Worm (Caenorhabditis elegans) whole organism, L4/young adult: Measurements from ENCODE around the gene Y34B4A.10.

Experiments used
- W03F9.2 ChIP-seq: fragments of 150-350 bp; optimal IDR thresholded peaks from 2 replicates; lab custom pipeline; 2014; ENCODE audit warnings: missing biosample characterization, missing genetic modification characterization
- dao-5 ChIP-seq: sonication (generic microtip); optimal IDR thresholded peaks from 2 replicates; lab custom pipeline; 2016; ENCODE audit warnings: missing genotype, missing genetic modification characterization, moderate library complexity, missing compliant biosample characterization
- him-1 ChIP-seq: sonication (generic microtip); optimal IDR thresholded peaks from 2 replicates; lab custom pipeline; 2016; ENCODE audit warnings: missing genotype, missing genetic modification reagents, missing genetic modification characterization, missing compliant biosample characterization

DNA sequence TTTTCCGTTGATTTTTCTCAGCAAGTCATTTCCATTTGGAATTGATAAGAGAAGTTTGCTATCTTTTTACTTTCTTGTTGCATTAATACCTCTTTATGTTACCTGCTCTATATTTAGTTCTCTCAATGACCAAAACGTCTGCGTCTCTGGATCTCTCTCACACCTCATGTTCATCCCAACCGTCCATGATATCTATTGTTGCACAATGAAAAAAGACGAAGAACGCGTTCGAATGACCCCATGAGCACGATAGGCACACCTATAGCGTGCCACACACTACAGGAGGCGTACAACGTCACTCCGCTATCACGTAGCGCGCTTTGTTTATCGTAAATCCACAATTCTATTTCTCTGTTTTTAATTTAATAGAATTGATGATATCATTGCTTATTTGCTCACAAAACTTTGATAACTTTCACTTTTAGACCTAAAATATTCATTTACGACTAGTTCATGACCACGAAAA is 29.5 kb downstream of the Y34B4A.10 start, which contains the start of gene Y34B4A.2:
- TF ChIP-seq W03F9.2 (tag; lab: Kevin White, UChicago) (no peak), him-1 (tag; lab: Kevin White, UChicago) (no peak), dao-5 (tag; lab: Kevin White, UChicago) (no peak)
